Fruit fly (Drosophila melanogaster): Measurements from ENCODE around the gene Idh3g.

DNA sequence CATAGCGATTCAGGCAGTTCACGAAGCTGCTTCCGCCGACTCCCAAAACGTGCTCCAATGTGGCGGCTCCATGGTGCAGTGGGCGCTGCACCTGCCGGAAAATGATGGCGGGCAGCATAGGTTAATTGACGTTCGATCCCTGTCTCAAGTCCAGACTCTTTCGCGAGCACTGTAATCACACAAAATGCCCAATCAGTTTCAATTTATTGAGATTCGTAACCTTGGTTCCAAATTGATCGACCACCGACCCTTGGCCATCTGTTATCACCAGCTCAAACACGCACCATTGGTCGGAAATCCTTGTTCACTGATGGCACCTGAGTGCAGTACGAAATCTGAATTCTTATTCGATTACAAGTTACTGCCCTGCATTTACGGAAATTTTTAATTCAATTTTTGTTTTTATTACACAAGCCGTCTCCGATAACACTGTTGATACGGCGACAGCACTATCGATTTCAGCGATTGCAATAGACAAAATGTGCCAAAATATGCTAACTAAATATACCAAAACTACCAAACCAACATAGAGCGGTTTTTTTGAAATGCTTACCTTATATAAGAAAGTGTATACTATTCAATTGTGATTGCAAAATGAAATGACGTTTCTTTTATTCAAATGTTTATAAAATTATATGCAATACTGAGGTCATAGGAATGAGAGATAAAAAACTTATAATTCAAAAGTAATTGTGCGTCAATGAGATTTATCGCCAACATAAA, 6.2 kb downstream of the Idh3g start, which contains the start of gene CLS:
- TF ChIP-seq Ets96B (tag; optimal IDR thresholded peaks at IDR 0.05): no peak
- no peak for TF ChIP-seq Blimp-1 (GFP tag; optimal IDR thresholded peaks at IDR 0.05)

Measured in whole organism, prepupa.